Worm (Caenorhabditis elegans) whole organism, L3 larva: ENCODE measurements around the gene Y54G11A.9.

Source experiments
- R02D3.7 ChIP-seq: fragments of 150-350 bp; optimal IDR thresholded peaks from 2 replicates; lab custom pipeline; 2014; ENCODE audit warnings: missing biosample characterization, missing genetic modification characterization
- ZK546.5 ChIP-seq: sonication (generic microtip); optimal IDR thresholded peaks from 2 replicates; lab custom pipeline; 2017; ENCODE audit warnings: missing biosample characterization, missing genetic modification characterization
- aly-2 ChIP-seq: fragments of 150-350 bp; optimal IDR thresholded peaks from 2 replicates; lab custom pipeline; 2014; ENCODE audit warnings: missing biosample characterization, missing genetic modification characterization
- ama-1 ChIP-seq: fragments of 150-350 bp; optimal IDR thresholded peaks from 2 replicates; lab custom pipeline; 2018
- ceh-16 ChIP-seq: sonication (generic microtip); optimal IDR thresholded peaks from 2 replicates; lab custom pipeline; 2017; ENCODE audit warnings: missing biosample characterization, missing genetic modification characterization
- ceh-28 ChIP-seq: fragments of 150-350 bp; optimal IDR thresholded peaks from 2 replicates; lab custom pipeline; 2014; ENCODE audit warnings: missing biosample characterization, missing genetic modification reagents, missing genetic modification characterization
- ceh-82 ChIP-seq: fragments of 150-350 bp; optimal IDR thresholded peaks from 2 replicates; lab custom pipeline; 2014; ENCODE audit warnings: missing biosample characterization, missing genetic modification characterization
- ceh-9 ChIP-seq: sonication (generic microtip); optimal IDR thresholded peaks from 2 replicates; lab custom pipeline; 2018; ENCODE audit warnings: missing biosample characterization, missing genetic modification characterization
- daf-12 ChIP-seq: fragments of 150-350 bp; optimal IDR thresholded peaks from 2 replicates; lab custom pipeline; 2014; ENCODE audit warnings: missing biosample characterization, missing genetic modification reagents, missing genetic modification characterization
- egl-27 ChIP-seq: sonication (generic microtip); optimal IDR thresholded peaks from 4 replicates; lab custom pipeline; 2017; ENCODE audit warnings: missing biosample characterization, missing genetic modification reagents, missing genetic modification characterization
- egl-5 ChIP-seq: fragments of 150-350 bp; optimal IDR thresholded peaks from 2 replicates; lab custom pipeline; 2017; ENCODE audit warnings: missing biosample characterization, missing genetic modification reagents, missing genetic modification characterization, inconsistent platforms
- elt-1 ChIP-seq: fragments of 150-350 bp; optimal IDR thresholded peaks from 2 replicates; lab custom pipeline; 2014; ENCODE audit warnings: missing biosample characterization, missing genetic modification characterization
- elt-2 ChIP-seq: sonication (generic microtip); optimal IDR thresholded peaks from 2 replicates; lab custom pipeline; 2016; ENCODE audit warnings: missing genetic modification reagents, mild to moderate bottlenecking, missing genetic modification characterization, missing compliant biosample characterization
- elt-3 ChIP-seq, 3 experiments: fragments of 150-350 bp in 1 of 3; sonication (generic microtip) in 2 of 3; optimal IDR thresholded peaks; 2 replicates in 2 of 3; 4 replicates in 1 of 3; lab custom pipeline; 2014 to 2017; ENCODE audit warnings: missing biosample characterization in 3 of 3, missing genetic modification characterization in 3 of 3
- fkh-10 ChIP-seq: sonication (generic microtip); optimal IDR thresholded peaks from 2 replicates; lab custom pipeline; 2017; ENCODE audit warnings: missing biosample characterization, missing genetic modification reagents, missing genetic modification characterization
- fkh-2 ChIP-seq: fragments of 150-350 bp; optimal IDR thresholded peaks from 2 replicates; lab custom pipeline; 2014; ENCODE audit warnings: missing biosample characterization, missing genetic modification reagents, missing genetic modification characterization
- fos-1 ChIP-seq: fragments of 150-350 bp; optimal IDR thresholded peaks from 2 replicates; lab custom pipeline; 2014; ENCODE audit warnings: missing biosample characterization, missing genetic modification characterization
- hmg-11 ChIP-seq: sonication (generic microtip); optimal IDR thresholded peaks from 2 replicates; lab custom pipeline; 2016; ENCODE audit warnings: missing genetic modification characterization, missing compliant biosample characterization
- jun-1 ChIP-seq: fragments of 150-350 bp; optimal IDR thresholded peaks from 2 replicates; lab custom pipeline; 2014; ENCODE audit warnings: missing biosample characterization, missing genetic modification reagents, missing genetic modification characterization
- lin-15B ChIP-seq: fragments of 150-350 bp; optimal IDR thresholded peaks from 2 replicates; lab custom pipeline; 2014; ENCODE audit warnings: missing biosample characterization, missing genetic modification characterization
- lin-39 ChIP-seq: fragments of 150-350 bp; optimal IDR thresholded peaks from 2 replicates; lab custom pipeline; 2018; ENCODE audit warnings: missing biosample characterization, missing genetic modification reagents, missing genetic modification characterization
- lsy-12 ChIP-seq: sonication (generic microtip); optimal IDR thresholded peaks from 2 replicates; lab custom pipeline; 2016; ENCODE audit warnings: mild to moderate bottlenecking, missing genetic modification characterization, missing compliant biosample characterization
- mdl-1 ChIP-seq: fragments of 150-350 bp; optimal IDR thresholded peaks from 2 replicates; lab custom pipeline; 2014; ENCODE audit warnings: missing biosample characterization, missing genetic modification characterization
- mml-1 ChIP-seq: fragments of 150-350 bp; sonication (generic microtip); optimal IDR thresholded peaks from 3 replicates; lab custom pipeline; 2014; ENCODE audit warnings: missing biosample characterization, missing genetic modification characterization
- nfya-1 ChIP-seq: sonication (generic microtip); optimal IDR thresholded peaks from 2 replicates; lab custom pipeline; 2017; ENCODE audit warnings: missing genetic modification characterization, mild to moderate bottlenecking, missing compliant biosample characterization, antibody characterized with exemption, moderate library complexity; ENCODE audit not compliant: insufficient read depth
- nhr-11 ChIP-seq: fragments of 150-350 bp; optimal IDR thresholded peaks from 2 replicates; lab custom pipeline; 2014; ENCODE audit warnings: missing biosample characterization, missing genetic modification characterization
- nhr-12 ChIP-seq: fragments of 150-350 bp; optimal IDR thresholded peaks from 2 replicates; lab custom pipeline; 2014; ENCODE audit warnings: missing biosample characterization, missing genetic modification characterization
- nhr-23 ChIP-seq: fragments of 150-350 bp; optimal IDR thresholded peaks from 2 replicates; lab custom pipeline; 2014; ENCODE audit warnings: missing biosample characterization, missing genetic modification reagents, missing genetic modification characterization
- nhr-237 ChIP-seq: fragments of 150-350 bp; optimal IDR thresholded peaks from 2 replicates; lab custom pipeline; 2014; ENCODE audit warnings: missing biosample characterization, missing genetic modification characterization
- nhr-25 ChIP-seq: sonication (generic microtip); optimal IDR thresholded peaks from 2 replicates; lab custom pipeline; 2017; ENCODE audit warnings: missing biosample characterization, missing genetic modification characterization
- nhr-43 ChIP-seq: sonication (generic microtip); optimal IDR thresholded peaks from 2 replicates; lab custom pipeline; 2016; ENCODE audit warnings: mild to moderate bottlenecking, missing genetic modification characterization, missing compliant biosample characterization; ENCODE audit not compliant: poor library complexity, severe bottlenecking
- nhr-76 ChIP-seq: fragments of 150-350 bp; sonication (generic microtip); optimal IDR thresholded peaks from 5 replicates; lab custom pipeline; 2014; ENCODE audit warnings: missing biosample characterization, missing genetic modification characterization
- nhr-77 ChIP-seq: fragments of 150-350 bp; optimal IDR thresholded peaks from 2 replicates; lab custom pipeline; 2014; ENCODE audit warnings: missing biosample characterization, missing genetic modification characterization
- pha-4 ChIP-seq: fragments of 150-350 bp; optimal IDR thresholded peaks from 2 replicates; lab custom pipeline; 2014; ENCODE audit warnings: missing biosample characterization, missing genetic modification reagents, missing genetic modification characterization
- pqm-1 ChIP-seq: fragments of 150-350 bp; optimal IDR thresholded peaks from 2 replicates; lab custom pipeline; 2017; ENCODE audit warnings: missing biosample characterization, missing genetic modification characterization, inconsistent platforms
- sea-2 ChIP-seq: fragments of 150-350 bp; sonication (generic microtip); optimal IDR thresholded peaks from 4 replicates; lab custom pipeline; 2014; ENCODE audit warnings: missing biosample characterization, missing genetic modification reagents, missing genetic modification characterization
- skn-1 ChIP-seq: fragments of 150-350 bp; optimal IDR thresholded peaks from 2 replicates; lab custom pipeline; 2014; ENCODE audit warnings: missing biosample characterization, missing genetic modification characterization
- snpc-4 ChIP-seq: fragments of 150-350 bp; optimal IDR thresholded peaks from 2 replicates; lab custom pipeline; 2014; ENCODE audit warnings: missing biosample characterization, missing genetic modification characterization
- tbx-2 ChIP-seq: sonication (generic microtip); optimal IDR thresholded peaks from 2 replicates; lab custom pipeline; 2016; ENCODE audit warnings: mild to moderate bottlenecking, missing genetic modification characterization, missing compliant biosample characterization
- unc-39 ChIP-seq: sonication (generic microtip); optimal IDR thresholded peaks from 4 replicates; lab custom pipeline; 2017; ENCODE audit warnings: missing biosample characterization, missing genetic modification characterization
- unc-62 ChIP-seq: fragments of 150-350 bp; sonication (generic microtip); optimal IDR thresholded peaks from 4 replicates; lab custom pipeline; 2014; ENCODE audit warnings: missing biosample characterization, missing genetic modification reagents, missing genetic modification characterization
- zag-1 ChIP-seq: fragments of 150-350 bp; optimal IDR thresholded peaks from 2 replicates; lab custom pipeline; 2014; ENCODE audit warnings: missing biosample characterization, missing genetic modification characterization
- ztf-11 ChIP-seq: fragments of 150-350 bp; optimal IDR thresholded peaks from 2 replicates; lab custom pipeline; 2014; ENCODE audit warnings: missing biosample characterization, missing genetic modification characterization
- ztf-4 ChIP-seq: fragments of 150-350 bp; optimal IDR thresholded peaks from 2 replicates; lab custom pipeline; 2014; ENCODE audit warnings: missing biosample characterization, missing genetic modification characterization

Y54G11A.9 gene

DNA sequence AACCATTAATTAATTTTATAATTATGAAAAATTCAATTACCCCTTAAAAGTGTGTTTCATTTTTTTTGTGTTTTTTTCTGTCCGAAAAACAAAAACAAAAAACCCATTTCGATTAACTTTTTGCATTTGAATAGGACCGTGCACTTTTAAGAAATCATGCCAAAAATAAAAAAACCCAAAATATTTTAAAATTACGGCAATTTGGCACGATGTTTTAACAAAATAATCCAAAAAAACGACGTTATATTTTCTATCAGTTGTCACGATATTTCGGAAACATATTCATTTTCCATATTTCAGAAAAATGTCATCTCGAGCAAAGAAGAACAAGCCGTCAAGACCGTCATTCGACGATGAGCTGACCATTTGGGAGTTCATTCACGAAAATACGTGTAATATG is 15.5 kb upstream of the Y54G11A.9 start, which contains the start of gene tebp-1:
TSS of gene tebp-1 (plus strand) at position 301 of the 400 bp plus-strand sequence.
- TF ChIP-seq hmg-11 (tag; lab: Kevin White, UChicago) (no peak), sea-2 (GFP tag; lab: Kevin White, UChicago) (no peak), ceh-82 (no peak), lin-39 (tag; lab: Kevin White, UChicago) (no peak), nhr-25 (tag; lab: Kevin White, UChicago) (no peak), ceh-16 (tag; lab: Kevin White, UChicago) (no peak), R02D3.7 (tag; lab: Kevin White, UChicago) (no peak), pqm-1 (no peak), ceh-9 (tag; lab: Kevin White, UChicago) (no peak), elt-2 (tag; lab: Kevin White, UChicago) (no peak), ceh-28 (no peak), elt-1 (no peak), ztf-4 (tag; lab: Kevin White, UChicago) (no peak), ama-1 (lab: Kevin White, UChicago) (no peak), pha-4 (no peak), tbx-2 (tag; lab: Kevin White, UChicago) (no peak), nhr-43 (tag; lab: Kevin White, UChicago) (no peak), fkh-10 (GFP tag; lab: Kevin White, UChicago) (no peak)

DNA sequence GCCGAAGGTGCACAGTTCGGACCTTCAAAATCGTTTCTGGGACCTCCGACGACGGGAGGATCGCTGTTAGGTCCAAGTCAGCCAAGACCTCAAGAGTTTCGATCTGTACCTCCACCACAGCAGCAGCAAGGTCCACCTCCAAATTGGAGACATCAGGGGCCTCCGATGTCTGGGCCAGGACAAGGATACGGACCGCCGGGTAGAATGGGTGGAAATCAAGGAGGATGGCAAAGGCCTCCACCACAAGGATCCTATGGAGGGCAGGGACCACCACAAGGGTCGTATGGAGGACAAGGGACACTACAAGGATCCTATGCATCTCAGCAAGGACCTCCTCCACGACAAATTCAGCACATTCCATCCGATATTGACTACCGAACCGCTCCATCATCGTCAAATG is 14.4 kb upstream of the Y54G11A.9 start:
- TF ChIP-seq unc-39: no peak
- no peak for TF ChIP-seq skn-1
- TF ChIP-seq egl-5 (tag; lab: Kevin White, UChicago): no peak
- no peak for TF ChIP-seq ztf-4 (tag; lab: Kevin White, UChicago)
- no peak for TF ChIP-seq nhr-77
- TF ChIP-seq lsy-12 (tag; lab: Kevin White, UChicago): no peak
- TF ChIP-seq nhr-11: no peak
- TF ChIP-seq tbx-2 (tag; lab: Kevin White, UChicago): no peak
- TF ChIP-seq lin-15B: no peak
- no peak for TF ChIP-seq ceh-9 (tag; lab: Kevin White, UChicago)
- no peak for TF ChIP-seq nhr-76 (tag; lab: Kevin White, UChicago)
- TF ChIP-seq nfya-1: no peak
- no peak for TF ChIP-seq fkh-2
- no peak for TF ChIP-seq nhr-237 (tag; lab: Kevin White, UChicago)
- TF ChIP-seq nhr-25 (tag; lab: Kevin White, UChicago): no peak

- TF ChIP-seq nhr-237 (tag; lab: Kevin White, UChicago) (no peak), egl-27 (no peak)
- TF ChIP-seq, all 47 proteins: peak for 0
These were observed 12.8 kb upstream of the Y54G11A.9 start for ce11 chrII:14359007-14359406.

ce11 chrII:14357936-14358416 is 11.7 kb upstream of the Y54G11A.9 start, which contains the start of the genes agl-1 and pfs-2:
Gene agl-1, minus strand, starts transcription at chrII:14358113.
Gene pfs-2, plus strand, starts transcription at chrII:14358366.
- TF ChIP-seq nhr-12 (no peak), unc-62 (GFP tag; lab: Kevin White, UChicago) (no peak), ceh-82 (no peak), elt-3 (tag; optimal IDR thresholded peaks at IDR 0.05; lab: Kevin White, UChicago) (no peak), nhr-25 (tag; lab: Kevin White, UChicago) (peak; percentile 21), lsy-12 (tag; lab: Kevin White, UChicago) (no peak), lin-39 (tag; lab: Kevin White, UChicago) (peak; percentile 66), hmg-11 (tag; lab: Kevin White, UChicago) (peak; percentile 82), ama-1 (lab: Kevin White, UChicago) (no peak), unc-39 (no peak), jun-1 (tag; lab: Kevin White, UChicago) (no peak), pha-4 (peak; percentile 77), elt-1 (no peak), nhr-43 (tag; lab: Kevin White, UChicago) (peak; percentile 0), fos-1 (tag; lab: Kevin White, UChicago) (no peak), fkh-10 (GFP tag; lab: Kevin White, UChicago) (no peak), aly-2 (no peak), ceh-9 (tag; lab: Kevin White, UChicago) (no peak), daf-12 (tag; lab: Kevin White, UChicago) (no peak), snpc-4 (tag; lab: Kevin White, UChicago) (peak; percentile 84), ztf-11 (tag; lab: Kevin White, UChicago) (no peak), nhr-237 (tag; lab: Kevin White, UChicago) (no peak), ZK546.5 (tag; lab: Kevin White, UChicago) (no peak), nhr-77 (peak; percentile 2), mdl-1 (tag; lab: Kevin White, UChicago) (peak; percentile 37), sea-2 (GFP tag; lab: Kevin White, UChicago) (no peak), zag-1 (peak; percentile 4), pqm-1 (no peak), skn-1 (no peak), nhr-11 (no peak), mml-1 (tag; lab: Kevin White, UChicago) (no peak), lin-15B (peak; percentile 83), nfya-1 (peak; percentile 80), nhr-23 (tag; lab: Kevin White, UChicago) (peak; percentile 65), egl-5 (tag; lab: Kevin White, UChicago) (no peak), ceh-28 (peak; percentile 76), nhr-76 (tag; lab: Kevin White, UChicago) (no peak), ztf-4 (tag; lab: Kevin White, UChicago) (no peak), tbx-2 (tag; lab: Kevin White, UChicago) (no peak)
